Fruit fly (Drosophila melanogaster): ENCODE measurements around the gene Pmvk.
A peak's percentile ranks its signal among the peaks of the same experiment; 100 is the strongest.

Pmvk gene

DNA sequence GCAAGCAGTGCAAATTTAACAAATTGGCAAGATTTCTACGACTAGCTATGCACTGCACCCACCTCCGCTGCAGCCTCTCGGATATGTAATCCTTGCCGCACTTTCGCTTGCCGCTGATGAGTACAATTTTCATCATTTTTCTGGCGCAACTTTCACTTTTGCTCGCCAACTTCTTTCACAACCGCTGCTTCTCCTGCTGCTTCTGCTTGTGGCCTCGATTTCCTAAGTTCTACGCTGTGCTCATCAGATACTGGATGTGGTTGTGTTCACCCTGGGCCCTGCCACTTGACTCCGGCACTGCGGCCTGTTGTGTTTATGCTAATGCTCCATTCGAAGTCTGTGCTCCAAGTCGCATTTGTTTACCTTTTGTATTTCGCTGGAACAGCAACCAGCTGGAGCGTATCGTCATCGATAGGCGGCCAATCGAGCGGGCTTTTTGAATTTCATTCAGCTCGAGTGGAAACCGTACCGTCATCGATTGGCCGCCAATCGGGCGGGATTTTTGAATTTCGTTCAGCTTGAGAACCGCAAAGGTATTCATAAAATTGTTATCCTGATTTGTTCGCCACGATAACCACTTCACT, at the start of gene Pmvk:
Gene Pmvk (minus strand): TSS at position 357 of the 584 bp plus-strand sequence.
- TF ChIP-seq noc (tag; optimal IDR thresholded peaks at IDR 0.05): no peak

dm6 chr2L:19628002-19628401, 47.9 kb upstream of the Pmvk start:
- TF ChIP-seq noc (tag; optimal IDR thresholded peaks at IDR 0.05): no peak

dm6 chr2L:19606318-19606717, 26.2 kb upstream of the Pmvk start, which contains the start of gene CG46244:
Gene CG46244 (plus strand): TSS chr2L:19606569.
- no peak for TF ChIP-seq noc (tag; optimal IDR thresholded peaks at IDR 0.05)

DNA sequence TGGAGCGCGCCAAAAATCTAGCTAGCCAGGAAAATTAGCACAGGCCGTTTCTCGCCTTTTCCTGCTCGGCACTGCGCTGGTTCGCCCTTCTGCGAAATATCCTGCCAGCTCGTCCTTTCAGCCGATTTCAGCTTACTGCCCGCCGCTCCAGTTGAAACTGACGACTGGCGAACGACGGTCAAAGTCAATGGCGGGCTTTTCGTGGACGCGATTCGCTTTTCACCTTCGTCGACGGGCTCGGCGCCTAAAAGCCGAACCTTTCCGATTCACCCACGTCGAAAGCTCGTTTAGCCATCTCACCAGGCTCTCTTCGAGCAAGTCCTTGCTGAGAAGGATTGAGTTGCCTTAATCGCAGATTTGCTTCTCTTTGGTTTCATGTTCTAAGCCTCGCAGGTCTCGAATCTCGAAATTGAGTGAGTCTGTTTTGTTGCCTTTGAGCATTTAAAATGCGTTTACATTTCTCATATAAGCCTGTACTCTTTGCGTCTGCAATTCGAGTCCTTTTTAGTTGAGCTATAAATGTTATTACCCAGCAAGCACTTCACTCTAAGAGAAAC, 25.3 kb upstream of the Pmvk start:
- no peak for TF ChIP-seq noc (tag; optimal IDR thresholded peaks at IDR 0.05)

DNA sequence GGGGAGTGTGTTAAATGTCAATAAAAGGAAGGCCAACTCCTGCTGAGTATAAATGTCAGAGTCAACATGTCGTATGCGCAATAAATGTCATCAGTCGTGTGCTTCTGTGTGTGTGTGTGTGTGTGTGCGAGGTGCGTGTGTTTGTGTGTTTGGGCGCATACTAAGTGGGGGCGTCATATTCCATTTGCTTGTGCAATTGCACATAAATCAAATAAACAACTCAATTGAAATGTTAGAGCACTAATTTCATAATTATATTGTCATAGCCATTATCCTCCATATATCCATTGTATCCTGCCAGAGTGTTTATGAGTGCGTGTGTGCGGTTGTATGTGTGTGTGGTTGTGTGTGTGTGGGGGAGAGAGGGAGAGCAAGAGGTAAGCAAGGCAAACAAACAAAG, 14.0 kb upstream of the Pmvk start:
- TF ChIP-seq noc (tag; optimal IDR thresholded peaks at IDR 0.05): no peak

DNA sequence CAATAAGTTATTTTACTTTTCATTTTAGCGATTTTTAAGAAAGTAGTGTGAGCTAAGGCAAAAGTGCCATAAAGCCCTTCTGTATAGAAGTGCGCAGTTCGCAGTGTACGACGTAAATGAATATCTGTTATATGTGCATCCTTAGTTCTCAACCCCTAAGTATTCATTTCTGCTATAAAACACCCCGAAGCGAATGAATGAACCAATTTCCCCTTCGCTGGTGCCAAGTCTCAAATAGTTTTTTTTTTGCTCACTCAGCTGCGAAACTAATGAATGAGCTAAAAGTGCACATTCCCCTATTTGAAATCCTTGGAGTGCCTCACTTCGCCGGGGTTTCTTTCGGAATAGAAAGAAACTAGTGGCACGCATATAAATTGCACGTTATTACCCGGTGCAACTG, 10.5 kb upstream of the Pmvk start:
- no peak for TF ChIP-seq noc (tag; optimal IDR thresholded peaks at IDR 0.05)

DNA sequence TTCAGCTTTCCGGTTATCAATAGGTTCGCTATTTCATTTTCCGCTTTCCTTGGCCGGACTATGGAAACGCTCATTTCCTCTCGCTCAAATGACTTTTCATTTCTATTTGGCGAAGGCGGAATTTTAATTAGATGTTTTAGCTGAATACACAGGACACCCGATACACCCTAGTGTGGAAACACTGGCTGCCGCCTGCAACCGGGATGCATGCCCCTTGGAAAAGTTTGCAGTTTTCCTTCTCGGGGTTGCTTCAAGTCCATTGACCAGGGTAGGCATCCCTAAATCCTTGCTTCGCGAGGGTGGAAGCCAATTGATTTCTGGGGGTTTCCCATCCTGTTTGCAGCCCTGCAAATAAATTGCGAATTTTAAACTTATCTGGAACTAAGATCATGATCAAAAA, 8.8 kb upstream of the Pmvk start:
- TF ChIP-seq noc (tag; optimal IDR thresholded peaks at IDR 0.05): no peak

DNA sequence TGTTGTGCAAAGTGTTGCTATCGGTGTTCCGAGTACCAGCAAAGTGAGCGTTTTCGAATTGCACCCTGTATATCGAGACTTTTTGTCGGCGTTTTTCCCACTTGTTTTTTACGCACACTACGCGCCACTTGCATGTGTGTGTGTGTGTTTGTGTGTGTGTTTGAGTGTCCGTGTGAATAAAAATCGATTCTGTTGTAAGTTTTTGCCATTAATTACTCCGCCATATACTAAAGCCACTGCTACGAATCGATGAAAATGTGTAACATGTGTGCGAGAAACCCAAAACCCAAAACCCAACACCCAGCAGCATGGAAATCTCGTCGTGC, 7.1 kb upstream of the Pmvk start:
- no peak for TF ChIP-seq noc (tag; optimal IDR thresholded peaks at IDR 0.05)

- TF ChIP-seq noc (tag; optimal IDR thresholded peaks at IDR 0.05): peak; percentile 24
These were observed 6.5 kb upstream of the Pmvk start, which contains the start of gene Lar for dm6 chr2L:19586436-19587333. Gene Lar (plus strand): TSS chr2L:19586623.

- TF ChIP-seq noc (tag; optimal IDR thresholded peaks at IDR 0.05): peak; percentile 76
These were observed 3.8 kb upstream of the Pmvk start, which contains the start of the genes PCNA2 and CG10366 for dm6 chr2L:19583926-19584392. Gene PCNA2 (minus strand): TSS chr2L:19583990. Gene CG10366 (plus strand): TSS chr2L:19584235.

DNA sequence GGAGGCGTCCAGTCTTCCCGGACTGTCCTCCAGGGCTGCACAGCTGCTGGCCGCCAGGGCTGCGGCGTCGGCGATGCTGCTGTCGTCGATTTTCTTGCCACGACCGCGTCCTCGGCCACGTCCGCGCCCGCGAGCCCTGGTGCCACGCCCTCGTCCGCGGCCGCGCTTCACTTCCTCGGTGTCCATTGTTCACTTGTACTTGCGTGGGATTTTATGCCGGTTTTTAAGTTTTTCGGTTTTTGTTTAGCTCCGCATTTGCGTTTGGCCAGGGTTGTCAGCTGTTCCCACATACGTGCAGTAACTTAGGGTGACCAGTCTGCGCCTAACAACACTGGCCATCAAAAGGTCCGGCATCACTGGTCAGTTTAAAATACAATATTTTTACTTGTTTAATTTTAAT, 2.0 kb upstream of the Pmvk start, which contains the start of gene Hakai:
Gene Hakai (minus strand): TSS at position 290 of the 400 bp plus-strand sequence.
- peak; percentile 23 for TF ChIP-seq noc (tag; optimal IDR thresholded peaks at IDR 0.05)

dm6 chr2L:19577187-19577765, 2.9 kb downstream of the Pmvk start, which contains the start of the genes spi and msb1l:
Gene spi (minus strand): TSS chr2L:19577315.
Gene msb1l (plus strand): TSS chr2L:19577701.
- TF ChIP-seq noc (tag; optimal IDR thresholded peaks at IDR 0.05): peak; percentile 42

DNA sequence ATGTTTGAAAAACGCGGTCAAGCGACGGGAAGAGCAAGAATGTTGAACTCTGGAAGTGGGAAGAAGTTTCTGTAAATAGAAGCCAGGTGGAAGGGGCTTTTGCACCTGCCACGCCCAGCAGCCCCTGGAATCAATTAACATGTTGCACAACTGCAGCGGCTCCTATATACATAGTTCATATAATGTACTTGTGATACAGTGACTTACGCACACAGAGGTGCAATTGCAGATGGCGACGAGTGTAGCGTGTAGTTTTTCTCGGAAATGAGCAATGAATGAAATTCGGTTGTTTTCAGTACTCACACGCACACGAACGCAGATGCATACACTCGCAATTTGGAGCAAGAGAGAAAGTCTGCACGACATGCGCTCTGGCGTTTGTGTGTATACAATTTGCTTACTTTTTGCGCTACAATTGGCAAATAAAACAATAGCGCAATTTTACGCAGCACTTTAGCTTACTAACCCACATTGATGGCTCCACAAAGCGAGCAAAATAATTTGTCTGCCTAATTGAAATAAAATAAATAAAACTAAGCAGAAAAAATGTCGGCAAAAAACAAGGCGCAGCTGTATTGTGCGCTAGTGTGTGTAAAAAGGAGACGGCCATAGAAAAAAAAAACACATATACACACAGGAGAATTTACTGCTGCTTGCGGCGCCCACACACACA, 3.7 kb downstream of the Pmvk start:
- no peak for TF ChIP-seq noc (tag; optimal IDR thresholded peaks at IDR 0.05)

dm6 chr2L:19575626-19576298, 4.4 kb downstream of the Pmvk start:
- peak; percentile 88 for TF ChIP-seq noc (tag; optimal IDR thresholded peaks at IDR 0.05)
